Worm (Caenorhabditis elegans) whole organism, L1 larva: ENCODE measurements around the gene sri-18.
A peak's percentile ranks its signal among the peaks of the same experiment; 100 is the strongest.

Source experiments
- Y116A8C.19 ChIP-seq: sonication (generic microtip); optimal IDR thresholded peaks from 2 replicates; lab custom pipeline; 2016; ENCODE audit warnings: missing compliant biosample characterization, missing genetic modification characterization, borderline replicate concordance
- ceh-82 ChIP-seq, 3 experiments: fragments of 150-350 bp in 1 of 3; sonication (generic microtip) in 2 of 3; optimal IDR thresholded peaks; 2 replicates each; lab custom pipeline; 2014 to 2017; ENCODE audit warnings: missing biosample characterization in 3 of 3, missing genetic modification characterization in 3 of 3
- ces-1 ChIP-seq: fragments of 150-350 bp; optimal IDR thresholded peaks from 2 replicates; lab custom pipeline; 2014; ENCODE audit warnings: missing biosample characterization, missing genetic modification reagents, missing genetic modification characterization
- dsc-1 ChIP-seq: sonication (generic microtip); optimal IDR thresholded peaks from 2 replicates; lab custom pipeline; 2016; ENCODE audit warnings: mild to moderate bottlenecking, missing genetic modification characterization, missing compliant biosample characterization
- lin-13 ChIP-seq: fragments of 150-350 bp; optimal IDR thresholded peaks from 2 replicates; lab custom pipeline; 2014; ENCODE audit warnings: missing biosample characterization, missing genetic modification reagents, missing genetic modification characterization
- lin-15B ChIP-seq: fragments of 150-350 bp; sonication (generic microtip); optimal IDR thresholded peaks from 3 replicates; lab custom pipeline; 2014; ENCODE audit warnings: missing biosample characterization, missing genetic modification characterization
- lin-35 ChIP-seq, 2 experiments: fragments of 150-350 bp; optimal IDR thresholded peaks; 2 replicates each; lab custom pipeline; 2014; ENCODE audit warnings: missing biosample characterization in 2 of 2, missing genetic modification characterization in 2 of 2, missing genetic modification reagents in 2 of 2
- mdl-1 ChIP-seq, 2 experiments: fragments of 150-350 bp; optimal IDR thresholded peaks; 2 replicates each; lab custom pipeline; 2014 to 2017; ENCODE audit warnings: missing biosample characterization in 2 of 2, missing genetic modification characterization in 2 of 2, inconsistent platforms in 1 of 2
- mep-1 ChIP-seq: fragments of 150-350 bp; optimal IDR thresholded peaks from 2 replicates; lab custom pipeline; 2014; ENCODE audit warnings: missing biosample characterization, missing genetic modification characterization
- nhr-12 ChIP-seq: sonication (generic microtip); optimal IDR thresholded peaks from 2 replicates; lab custom pipeline; 2017; ENCODE audit warnings: missing biosample characterization, missing genetic modification characterization
- nhr-237 ChIP-seq: fragments of 150-350 bp; optimal IDR thresholded peaks from 2 replicates; lab custom pipeline; 2014; ENCODE audit warnings: missing biosample characterization, missing genetic modification characterization
- nhr-84 ChIP-seq: sonication (generic microtip); optimal IDR thresholded peaks from 2 replicates; lab custom pipeline; 2017; ENCODE audit warnings: missing biosample characterization, missing genetic modification characterization
- snu-23 ChIP-seq: sonication (generic microtip); optimal IDR thresholded peaks from 2 replicates; lab custom pipeline; 2016; ENCODE audit warnings: missing genetic modification characterization, missing compliant biosample characterization
- unc-62 ChIP-seq: fragments of 150-350 bp; optimal IDR thresholded peaks from 2 replicates; lab custom pipeline; 2014; ENCODE audit warnings: missing biosample characterization, missing genetic modification reagents, missing genetic modification characterization

DNA sequence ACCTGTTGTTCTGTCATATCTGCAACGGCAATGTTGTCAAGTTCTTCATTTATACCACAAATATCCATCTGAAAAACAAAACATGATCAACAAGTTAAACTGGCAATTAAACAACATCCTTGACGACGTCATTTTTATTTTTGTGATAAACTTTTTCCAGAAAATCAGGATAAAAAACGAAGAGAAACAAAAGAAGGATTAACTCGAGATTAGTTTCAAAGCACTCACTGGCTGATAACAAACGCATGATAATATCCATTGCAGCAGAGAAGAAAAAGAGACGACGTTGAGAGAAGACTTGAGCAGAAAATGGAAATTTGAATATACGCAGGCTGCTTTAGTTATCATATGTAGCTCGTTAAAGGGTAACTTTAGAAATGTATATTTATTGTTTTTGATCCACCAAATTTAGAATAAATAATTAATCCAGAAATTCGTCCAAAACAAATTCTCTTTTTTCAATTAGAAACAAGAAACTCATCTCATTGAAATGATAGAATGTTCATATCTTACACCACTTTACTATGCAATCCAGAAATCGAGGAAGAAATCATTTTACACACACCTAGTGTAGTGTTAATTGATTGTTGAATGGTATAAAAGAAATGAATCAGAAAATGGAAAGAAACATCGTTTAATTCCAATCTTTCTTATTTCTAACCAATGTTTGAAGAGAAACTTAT lies 19.1 kb downstream of the sri-18 start, which contains the start of the genes C12D8.21 and col-148:
- no peak for TF ChIP-seq unc-62 (GFP tag; lab: Kevin White, UChicago)
- no peak for TF ChIP-seq mdl-1 (tag; optimal IDR thresholded peaks at IDR 0.05; lab: Kevin White, UChicago)
- no peak for TF ChIP-seq ces-1 (GFP tag; lab: Kevin White, UChicago)
- peak; percentile 96 for TF ChIP-seq dsc-1 (tag; lab: Kevin White, UChicago)
- TF ChIP-seq nhr-12, result no peak
- TF ChIP-seq snu-23 (GFP tag; lab: Kevin White, UChicago), result no peak
- no peak for TF ChIP-seq ceh-82 (tag; optimal IDR thresholded peaks at IDR 0.05; lab: Kevin White, UChicago)
- no peak for TF ChIP-seq lin-15B (tag; lab: Kevin White, UChicago)
- no peak for TF ChIP-seq Y116A8C.19 (tag; lab: Kevin White, UChicago)
- TF ChIP-seq mep-1 (tag; lab: Kevin White, UChicago), result no peak
- no peak for TF ChIP-seq nhr-84
- no peak for TF ChIP-seq lin-35 (GFP tag; optimal IDR thresholded peaks at IDR 0.05; lab: Kevin White, UChicago)
- TF ChIP-seq lin-13 (GFP tag; lab: Kevin White, UChicago), result no peak
- TF ChIP-seq nhr-237 (tag; lab: Kevin White, UChicago), result no peak
